Fruit fly (Drosophila melanogaster) whole organism, embryonic: Measurements from ENCODE around the gene Zw.
A peak's percentile ranks its signal among the peaks of the same experiment; 100 is the strongest.

Experiments
- BEAF-32 ChIP-seq: fragments of 200-800 bp; sonication (Bioruptor generic); optimal IDR thresholded peaks from 3 replicates; lab custom pipeline; 2017; ENCODE audit warnings: missing biosample characterization, missing genetic modification characterization, mild to moderate bottlenecking, moderate library complexity, missing genetic modification reagents
- CG10274 ChIP-seq: fragments of 200-800 bp; sonication (Bioruptor generic); optimal IDR thresholded peaks from 3 replicates; lab custom pipeline; 2017; ENCODE audit warnings: missing biosample characterization, mild to moderate bottlenecking, missing genetic modification characterization
- CG10321 ChIP-seq: fragments of 200-800 bp; sonication (Bioruptor generic); IDR thresholded peaks from 2 replicates; pipeline ENCODE4 v1.3.6; 2022; ENCODE audit warnings: missing biosample characterization, missing genetic modification characterization
- CG10462 ChIP-seq: fragments of 200-800 bp; sonication (Bioruptor generic); optimal IDR thresholded peaks from 2 replicates; lab custom pipeline; 2016; ENCODE audit warnings: missing biosample characterization, missing genetic modification characterization
- CG10979 ChIP-seq: fragments of 200-800 bp; sonication (Bioruptor generic); optimal IDR thresholded peaks from 2 replicates; lab custom pipeline; 2018; ENCODE audit warnings: missing biosample characterization, mild to moderate bottlenecking, missing genetic modification characterization, moderate library complexity
- CG11247 ChIP-seq: fragments of 200-800 bp; sonication (Bioruptor generic); IDR thresholded peaks from 2 replicates; pipeline ENCODE4 v1.3.6; 2022; ENCODE audit warnings: missing biosample characterization, missing genetic modification characterization
- CG13624 ChIP-seq: fragments of 200-800 bp; sonication (Bioruptor generic); optimal IDR thresholded peaks from 2 replicates; lab custom pipeline; 2016; ENCODE audit warnings: missing biosample characterization, missing genetic modification characterization
- CG13894 ChIP-seq: fragments of 200-800 bp; sonication (Bioruptor generic); optimal IDR thresholded peaks from 3 replicates; lab custom pipeline; 2018; ENCODE audit warnings: missing biosample characterization, mild to moderate bottlenecking, missing genetic modification characterization, moderate library complexity
- CG14667 ChIP-seq: fragments of 200-800 bp; sonication (Bioruptor generic); IDR thresholded peaks from 2 replicates; pipeline ENCODE4 v1.3.6; 2022; ENCODE audit warnings: missing biosample characterization, missing genetic modification characterization
- CG15479 ChIP-seq: fragments of 200-800 bp; sonication (Bioruptor generic); optimal IDR thresholded peaks from 3 replicates; lab custom pipeline; 2019; ENCODE audit warnings: missing biosample characterization, mild to moderate bottlenecking, missing genetic modification characterization, moderate library complexity
- CG15601 ChIP-seq: fragments of 200-800 bp; sonication (Bioruptor generic); optimal IDR thresholded peaks from 3 replicates; lab custom pipeline; 2019; ENCODE audit warnings: missing biosample characterization, mild to moderate bottlenecking, missing genetic modification characterization, moderate library complexity
- CG16779 ChIP-seq: fragments of 200-800 bp; sonication (Bioruptor generic); IDR thresholded peaks from 2 replicates; pipeline ENCODE4 v1.3.6; 2022; ENCODE audit warnings: missing biosample characterization, missing genetic modification characterization
- CG18476 ChIP-seq: fragments of 200-800 bp; sonication (Bioruptor generic); optimal IDR thresholded peaks from 2 replicates; lab custom pipeline; 2016; ENCODE audit warnings: missing biosample characterization, mild to moderate bottlenecking, missing genetic modification characterization
- CG18764 ChIP-seq: fragments of 200-800 bp; sonication (Bioruptor generic); optimal IDR thresholded peaks from 3 replicates; lab custom pipeline; 2016; ENCODE audit warnings: missing biosample characterization, missing genetic modification characterization
- CG2116 ChIP-seq: fragments of 200-800 bp; sonication (Bioruptor generic); optimal IDR thresholded peaks from 3 replicates; lab custom pipeline; 2018; ENCODE audit warnings: missing biosample characterization, mild to moderate bottlenecking, missing genetic modification characterization
- CG2120 ChIP-seq: fragments of 200-800 bp; sonication (Bioruptor generic); optimal IDR thresholded peaks from 3 replicates; lab custom pipeline; 2016; ENCODE audit warnings: missing biosample characterization, missing genetic modification characterization
- CG2202 ChIP-seq: fragments of 200-800 bp; sonication (Bioruptor generic); optimal IDR thresholded peaks from 2 replicates; lab custom pipeline; 2018; ENCODE audit warnings: missing biosample characterization, mild to moderate bottlenecking, missing genetic modification characterization
- CG3281 ChIP-seq: fragments of 200-800 bp; sonication (Bioruptor generic); optimal IDR thresholded peaks from 3 replicates; lab custom pipeline; 2017; ENCODE audit warnings: missing biosample characterization, mild to moderate bottlenecking, missing genetic modification characterization
- CG3407 ChIP-seq: fragments of 200-800 bp; sonication (Bioruptor generic); optimal IDR thresholded peaks from 2 replicates; lab custom pipeline; 2018; ENCODE audit warnings: missing biosample characterization, mild to moderate bottlenecking, missing genetic modification characterization
- CG4707 ChIP-seq: fragments of 200-800 bp; sonication (Bioruptor generic); optimal IDR thresholded peaks from 2 replicates; lab custom pipeline; 2018; ENCODE audit warnings: missing biosample characterization, mild to moderate bottlenecking, missing genetic modification characterization, moderate library complexity
- CG5953 ChIP-seq: fragments of 200-800 bp; sonication (Bioruptor generic); IDR thresholded peaks from 2 replicates; pipeline ENCODE4 v1.3.6; 2022; ENCODE audit warnings: missing biosample characterization, missing genetic modification characterization
- CG6765 ChIP-seq: fragments of 200-800 bp; sonication (Bioruptor generic); optimal IDR thresholded peaks from 3 replicates; lab custom pipeline; 2017; ENCODE audit warnings: missing biosample characterization, mild to moderate bottlenecking, missing genetic modification characterization
- CG8359 ChIP-seq: fragments of 200-800 bp; sonication (Bioruptor generic); optimal IDR thresholded peaks from 2 replicates; lab custom pipeline; 2017; ENCODE audit warnings: missing biosample characterization, mild to moderate bottlenecking, missing genetic modification characterization, borderline replicate concordance
- E2f1 ChIP-seq: fragments of 200-800 bp; sonication (Bioruptor generic); IDR thresholded peaks from 2 replicates; pipeline ENCODE4 v1.3.6; 2022; ENCODE audit warnings: missing biosample characterization, missing genetic modification characterization
- Eip74EF ChIP-seq, 2 experiments: fragments of 200-800 bp in 1 of 2; fragments of >200 bp in 1 of 2; sonication (Bioruptor generic) in 1 of 2; optimal IDR thresholded peaks; 2 replicates each; lab custom pipeline; 2017 to 2019; ENCODE audit warnings: missing biosample characterization in 2 of 2, missing genetic modification characterization in 2 of 2, mild to moderate bottlenecking in 1 of 2, moderate library complexity in 1 of 2
- Gsc ChIP-seq: fragments of 200-800 bp; sonication (Bioruptor generic); IDR thresholded peaks from 2 replicates; pipeline ENCODE4 v1.3.6; 2022; ENCODE audit warnings: missing biosample characterization, missing genetic modification characterization
- H2.0 ChIP-seq: fragments of 200-800 bp; sonication (Bioruptor generic); IDR thresholded peaks from 2 replicates; pipeline ENCODE4 v1.3.6; 2022; ENCODE audit warnings: missing biosample characterization, missing genetic modification characterization
- NC2β ChIP-seq: fragments of 200-800 bp; sonication (Bioruptor generic); optimal IDR thresholded peaks from 2 replicates; lab custom pipeline; 2016; ENCODE audit warnings: missing biosample characterization, missing genetic modification characterization
- Nf-YA ChIP-seq: fragments of 200-800 bp; sonication (Bioruptor generic); IDR thresholded peaks from 2 replicates; pipeline ENCODE4 v1.3.6; 2022; ENCODE audit warnings: missing biosample characterization, missing genetic modification characterization
- Nf-YB ChIP-seq: fragments of 200-800 bp; sonication (Bioruptor generic); optimal IDR thresholded peaks from 3 replicates; lab custom pipeline; 2019; ENCODE audit warnings: missing biosample characterization, mild to moderate bottlenecking, missing genetic modification characterization, moderate library complexity
- Rx ChIP-seq: fragments of 200-800 bp; sonication (Bioruptor generic); IDR thresholded peaks from 2 replicates; pipeline ENCODE4 v1.3.6; 2022; ENCODE audit warnings: missing biosample characterization, missing genetic modification characterization
- Sin3A ChIP-seq: fragments of >200 bp; optimal IDR thresholded peaks from 2 replicates; lab custom pipeline; 2018
- Sry-β ChIP-seq: fragments of 200-800 bp; sonication (Bioruptor generic); optimal IDR thresholded peaks from 2 replicates; lab custom pipeline; 2018; ENCODE audit warnings: missing biosample characterization, mild to moderate bottlenecking, missing genetic modification characterization, moderate library complexity
- ab ChIP-seq: fragments of 200-800 bp; sonication (Bioruptor generic); optimal IDR thresholded peaks from 2 replicates; lab custom pipeline; 2016; ENCODE audit warnings: missing biosample characterization, missing genetic modification characterization
- btn ChIP-seq: fragments of 200-800 bp; sonication (Bioruptor generic); optimal IDR thresholded peaks from 2 replicates; lab custom pipeline; 2016; ENCODE audit warnings: missing biosample characterization, missing genetic modification characterization
- crol ChIP-seq: fragments of 200-800 bp; sonication (Bioruptor generic); IDR thresholded peaks from 2 replicates; pipeline ENCODE4 v1.3.6; 2022; ENCODE audit warnings: missing biosample characterization, missing genetic modification characterization
- dati ChIP-seq: fragments of 200-800 bp; sonication (Bioruptor generic); IDR thresholded peaks from 2 replicates; pipeline ENCODE4 v1.3.6; 2022; ENCODE audit warnings: missing biosample characterization, missing genetic modification characterization
- emc ChIP-seq: fragments of 200-800 bp; sonication (Bioruptor generic); optimal IDR thresholded peaks from 2 replicates; lab custom pipeline; 2016; ENCODE audit warnings: missing biosample characterization, missing genetic modification characterization
- eve ChIP-seq, 2 experiments: fragments of >200 bp; optimal IDR thresholded peaks; 2 replicates each; lab custom pipeline; 2017; ENCODE audit warnings: missing biosample characterization in 2 of 2, missing genetic modification characterization in 2 of 2
- gce ChIP-seq: fragments of 200-800 bp; sonication (Bioruptor generic); IDR thresholded peaks from 3 replicates; pipeline ENCODE4 v1.3.6; 2022; ENCODE audit warnings: missing biosample characterization, missing genetic modification characterization
- grau ChIP-seq: fragments of 200-800 bp; optimal IDR thresholded peaks from 3 replicates; lab custom pipeline; 2019; ENCODE audit warnings: missing biosample characterization, mild to moderate bottlenecking, missing genetic modification characterization, moderate library complexity
- jing ChIP-seq: fragments of 200-800 bp; sonication (Bioruptor generic); optimal IDR thresholded peaks from 2 replicates; lab custom pipeline; 2018; ENCODE audit warnings: missing biosample characterization, mild to moderate bottlenecking, missing genetic modification characterization
- knrl ChIP-seq: fragments of 200-800 bp; sonication (Bioruptor generic); IDR thresholded peaks from 3 replicates; pipeline ENCODE4 v1.3.6; 2022; ENCODE audit warnings: missing biosample characterization, missing genetic modification characterization; ENCODE audit not compliant: partially characterized antibody
- lbe ChIP-seq: fragments of 200-800 bp; sonication (Bioruptor generic); optimal IDR thresholded peaks from 2 replicates; lab custom pipeline; 2016; ENCODE audit warnings: missing biosample characterization, mild to moderate bottlenecking, missing genetic modification characterization
- lilli ChIP-seq: fragments of 200-800 bp; sonication (Bioruptor generic); optimal IDR thresholded peaks from 3 replicates; lab custom pipeline; 2016; ENCODE audit warnings: missing biosample characterization, missing genetic modification characterization
- lov ChIP-seq, 2 experiments: fragments of 200-800 bp in 1 of 2; fragments of >200 bp in 1 of 2; sonication (Bioruptor generic) in 1 of 2; IDR thresholded peaks in 1 of 2; optimal IDR thresholded peaks in 1 of 2; 2 replicates in 1 of 2; 3 replicates in 1 of 2; pipeline versions ENCODE4 v1.3.6 to Lab custom; 2017 to 2022; ENCODE audit warnings: missing biosample characterization in 1 of 2, missing genetic modification characterization in 1 of 2
- pzg ChIP-seq: fragments of 200-800 bp; sonication (Bioruptor generic); optimal IDR thresholded peaks from 3 replicates; lab custom pipeline; 2018; ENCODE audit warnings: missing biosample characterization, mild to moderate bottlenecking, missing genetic modification characterization, moderate library complexity
- sens-2 ChIP-seq: fragments of 200-800 bp; sonication (Bioruptor generic); IDR thresholded peaks from 2 replicates; pipeline ENCODE4 v1.3.6; 2022; ENCODE audit warnings: missing biosample characterization, missing genetic modification characterization
- tap ChIP-seq: fragments of 200-800 bp; optimal IDR thresholded peaks from 3 replicates; lab custom pipeline; 2019; ENCODE audit warnings: missing biosample characterization, mild to moderate bottlenecking, missing genetic modification characterization, moderate library complexity
- ttk ChIP-seq: fragments of 200-800 bp; sonication (Bioruptor generic); IDR thresholded peaks from 2 replicates; pipeline ENCODE4 v2.1.2; 2022; ENCODE audit warnings: missing biosample characterization, missing genetic modification characterization
- zen2 ChIP-seq: fragments of 200-800 bp; sonication (Bioruptor generic); IDR thresholded peaks from 3 replicates; pipeline ENCODE4 v1.3.6; 2022; ENCODE audit warnings: missing biosample characterization, missing genetic modification characterization; ENCODE audit not compliant: partially characterized antibody

Gene Zw

dm6 chrX:19668405-19668804, 1.4 kb downstream of the Zw start (continued):
- TF ChIP-seq Nf-YA (GFP tag; lab: Robert Waterston, UW), result peak; percentile 85
- TF ChIP-seq lbe (GFP tag; lab: Kevin White, UChicago), result peak; percentile 98
- TF ChIP-seq ttk, result peak; percentile 91
- TF ChIP-seq tap (tag; lab: Kevin White, UChicago), result peak; percentile 86
- peak; percentile 94 for TF ChIP-seq CG10462 (GFP tag; lab: Kevin White, UChicago)
- peak; percentile 78 for TF ChIP-seq CG6765 (GFP tag; lab: Kevin White, UChicago)
- TF ChIP-seq grau (tag; lab: Kevin White, UChicago), result peak; percentile 100
- peak; percentile 74 for TF ChIP-seq CG2116 (GFP tag; lab: Kevin White, UChicago)
- TF ChIP-seq zen2 (GFP tag; lab: Robert Waterston, UW), result no peak
- peak; percentile 93 for TF ChIP-seq jing (GFP tag; lab: Kevin White, UChicago)
- TF ChIP-seq CG18764 (GFP tag; lab: Kevin White, UChicago), result peak; percentile 91
- TF ChIP-seq Nf-YB (GFP tag; lab: Kevin White, UChicago), result peak; percentile 84
- peak; percentile 97 for TF ChIP-seq CG13624
- peak; percentile 94 for TF ChIP-seq ab
- TF ChIP-seq CG14667, result peak; percentile 90
- peak; percentile 86 for TF ChIP-seq Gsc (GFP tag; lab: Robert Waterston, UW)
- peak; percentile 86 for TF ChIP-seq CG10274
- peak; percentile 87 for TF ChIP-seq E2f1 (GFP tag; lab: Robert Waterston, UW)
- peak; percentile 99 for TF ChIP-seq lilli
- peak; percentile 19 for TF ChIP-seq pzg (GFP tag; lab: Kevin White, UChicago)
- TF ChIP-seq NC2β (GFP tag; lab: Kevin White, UChicago), result peak; percentile 97
- TF ChIP-seq CG10321, result peak; percentile 78
- TF ChIP-seq CG3281 (GFP tag; lab: Kevin White, UChicago), result peak; percentile 87
- TF ChIP-seq Sin3A, result no peak
- TF ChIP-seq CG2120, result peak; percentile 98
- TF ChIP-seq eve (GFP tag; optimal IDR thresholded peaks at IDR 0.05; lab: Kevin White, UChicago), result peak in 1 of 2 experiments; percentile 55
- no peak for TF ChIP-seq lov (optimal IDR thresholded peaks at IDR 0.05; lab: Kevin White, UChicago)
- peak; percentile 95 for TF ChIP-seq lov (GFP tag; IDR thresholded peaks at IDR 0.05; lab: Robert Waterston, UW)
- peak; percentile 89 for TF ChIP-seq CG18476
- peak; percentile 97 for TF ChIP-seq H2.0 (GFP tag; lab: Robert Waterston, UW)
- peak; percentile 78 for TF ChIP-seq emc (GFP tag; lab: Kevin White, UChicago)
- TF ChIP-seq CG3407, result peak; percentile 95
- TF ChIP-seq CG11247 (GFP tag; lab: Robert Waterston, UW), result peak; percentile 93
- TF ChIP-seq CG15479, result no peak
- peak; percentile 95 for TF ChIP-seq CG15601 (tag; lab: Kevin White, UChicago)
- TF ChIP-seq Sry-β, result peak; percentile 54
- TF ChIP-seq btn (GFP tag; lab: Kevin White, UChicago), result peak; percentile 89
- TF ChIP-seq CG13894, result no peak
- TF ChIP-seq gce (GFP tag; lab: Robert Waterston, UW), result peak; percentile 89
- TF ChIP-seq BEAF-32 (GFP tag; lab: Kevin White, UChicago), result peak; percentile 18
- peak; percentile 94 for TF ChIP-seq CG2202 (tag; lab: Kevin White, UChicago)
- TF ChIP-seq CG4707 (GFP tag; lab: Kevin White, UChicago), result peak; percentile 93
- TF ChIP-seq Rx (GFP tag; lab: Robert Waterston, UW), result peak; percentile 91
- TF ChIP-seq dati (GFP tag; lab: Robert Waterston, UW), result peak; percentile 79
- peak; percentile 72 for TF ChIP-seq crol
- TF ChIP-seq knrl (GFP tag; lab: Robert Waterston, UW), result no peak
- peak in 1 of 2 experiments; percentile 91 for TF ChIP-seq Eip74EF (GFP tag; optimal IDR thresholded peaks at IDR 0.05; lab: Kevin White, UChicago)
- peak; percentile 92 for TF ChIP-seq sens-2 (GFP tag; lab: Robert Waterston, UW)
- TF ChIP-seq CG5953 (GFP tag; lab: Robert Waterston, UW), result peak; percentile 96
- TF ChIP-seq CG10979 (tag; lab: Kevin White, UChicago), result peak; percentile 93
- TF ChIP-seq CG16779 (GFP tag; lab: Robert Waterston, UW), result peak; percentile 90
- TF ChIP-seq CG8359 (GFP tag; lab: Kevin White, UChicago), result peak; percentile 81
